Worm (Caenorhabditis elegans) whole organism, young adult: ENCODE data around the gene cua-1.

Experiments
- B0019.2 ChIP-seq: fragments of 200-800 bp; sonication (Bioruptor generic); conservative IDR thresholded peaks from 2 replicates; pipeline ENCODE4 v1.3.6; 2022; ENCODE audit warnings: missing genetic modification reagents, missing genetic modification characterization, missing compliant biosample characterization
- B0035.1 ChIP-seq: sonication (generic microtip); optimal IDR thresholded peaks from 2 replicates; lab custom pipeline; 2016; ENCODE audit warnings: missing genetic modification characterization, mild to moderate bottlenecking, missing compliant biosample characterization, missing genotype, missing genetic modification reagents
- B0261.1 ChIP-seq: sonication (generic microtip); optimal IDR thresholded peaks from 2 replicates; lab custom pipeline; 2016; ENCODE audit warnings: mild to moderate bottlenecking, missing genetic modification characterization, moderate library complexity, missing compliant biosample characterization
- D2030.7 ChIP-seq: fragments of 200-800 bp; sonication (Bioruptor generic); IDR thresholded peaks from 2 replicates; pipeline ENCODE4 v1.3.6; 2022; ENCODE audit warnings: missing genetic modification reagents, missing genetic modification characterization, missing compliant biosample characterization
- F33H1.4 ChIP-seq: fragments of 200-800 bp; sonication (Bioruptor generic); IDR thresholded peaks from 2 replicates; pipeline ENCODE4 v1.3.6; 2022; ENCODE audit warnings: missing genetic modification reagents, missing genetic modification characterization, missing compliant biosample characterization
- F39B2.1 ChIP-seq: fragments of 200-800 bp; sonication (Bioruptor generic); IDR thresholded peaks from 2 replicates; pipeline ENCODE4 v1.3.6; 2022; ENCODE audit warnings: missing genetic modification reagents, missing genetic modification characterization, missing compliant biosample characterization
- K11D2.4 ChIP-seq: fragments of 200-800 bp; sonication (Bioruptor generic); IDR thresholded peaks from 2 replicates; pipeline ENCODE4 v1.3.6; 2022; ENCODE audit warnings: missing genetic modification reagents, missing genetic modification characterization, missing compliant biosample characterization
- Y53F4B.3 ChIP-seq: fragments of 200-800 bp; sonication (Bioruptor generic); IDR thresholded peaks from 2 replicates; pipeline ENCODE4 v1.3.6; 2022; ENCODE audit warnings: missing genetic modification reagents, missing genetic modification characterization, missing compliant biosample characterization
- Y53G8AR.9 ChIP-seq: fragments of 200-800 bp; sonication (Bioruptor generic); conservative IDR thresholded peaks from 2 replicates; pipeline ENCODE4 v1.3.6; 2022; ENCODE audit warnings: missing genetic modification reagents, missing genetic modification characterization, missing compliant biosample characterization
- Y67H2A.10 ChIP-seq: fragments of 200-800 bp; sonication (Bioruptor generic); conservative IDR thresholded peaks from 2 replicates; pipeline ENCODE4 v1.3.6; 2022; ENCODE audit warnings: missing genetic modification reagents, missing genetic modification characterization, missing compliant biosample characterization
- Y95B8A.8 ChIP-seq: fragments of 200-800 bp; sonication (Bioruptor generic); IDR thresholded peaks from 2 replicates; pipeline ENCODE4 v1.3.6; 2022; ENCODE audit warnings: missing genetic modification reagents, missing genetic modification characterization, missing compliant biosample characterization
- aptf-3 ChIP-seq: fragments of 200-800 bp; sonication (Bioruptor generic); IDR thresholded peaks from 2 replicates; pipeline ENCODE4 v1.3.6; 2022; ENCODE audit warnings: missing genetic modification characterization, missing compliant biosample characterization
- atf-7 ChIP-seq: sonication (generic microtip); optimal IDR thresholded peaks from 2 replicates; lab custom pipeline; 2017; ENCODE audit warnings: mild to moderate bottlenecking, missing genetic modification characterization, missing compliant biosample characterization
- attf-6 ChIP-seq: fragments of 200-800 bp; sonication (Bioruptor generic); IDR thresholded peaks from 2 replicates; pipeline ENCODE4 v1.3.6; 2022; ENCODE audit warnings: missing genetic modification reagents, missing genetic modification characterization, missing compliant biosample characterization
- bed-1 ChIP-seq: fragments of 200-800 bp; sonication (Bioruptor generic); IDR thresholded peaks from 2 replicates; pipeline ENCODE4 v1.3.6; 2022; ENCODE audit warnings: missing genetic modification reagents, missing genetic modification characterization, missing compliant biosample characterization
- cebp-1 ChIP-seq, 2 experiments: fragments of 200-800 bp in 1 of 2; sonication (Bioruptor generic) in 1 of 2; sonication (generic microtip) in 1 of 2; IDR thresholded peaks in 1 of 2; optimal IDR thresholded peaks in 1 of 2; 2 replicates each; pipeline versions ENCODE4 v1.3.6 to Lab custom; 2017 to 2022; ENCODE audit warnings: missing compliant biosample characterization in 2 of 2, missing genetic modification characterization in 2 of 2, mild to moderate bottlenecking in 1 of 2, missing genetic modification reagents in 1 of 2, moderate library complexity in 1 of 2
- cebp-2 ChIP-seq: fragments of 200-800 bp; sonication (Bioruptor generic); IDR thresholded peaks from 2 replicates; pipeline ENCODE4 v1.3.6; 2022; ENCODE audit warnings: missing genetic modification characterization, missing compliant biosample characterization
- ceh-100 ChIP-seq: fragments of 200-800 bp; sonication (Bioruptor generic); IDR thresholded peaks from 2 replicates; pipeline ENCODE4 v1.3.6; 2022; ENCODE audit warnings: missing genetic modification reagents, missing genetic modification characterization, missing compliant biosample characterization
- egrh-3 ChIP-seq: fragments of 200-800 bp; sonication (Bioruptor generic); IDR thresholded peaks from 2 replicates; pipeline ENCODE4 v1.3.6; 2022; ENCODE audit warnings: missing genetic modification reagents, missing genetic modification characterization, missing compliant biosample characterization
- ekl-4 ChIP-seq: fragments of 200-800 bp; sonication (Bioruptor generic); IDR thresholded peaks from 2 replicates; pipeline ENCODE4 v1.3.6; 2022; ENCODE audit warnings: missing genetic modification reagents, missing genetic modification characterization, missing compliant biosample characterization
- hmg-1.2 ChIP-seq: fragments of 200-800 bp; sonication (Bioruptor generic); IDR thresholded peaks from 2 replicates; pipeline ENCODE4 v1.3.6; 2022; ENCODE audit warnings: missing genetic modification reagents, missing genetic modification characterization, missing compliant biosample characterization
- hsf-1 ChIP-seq: fragments of 200-800 bp; sonication (Bioruptor generic); IDR thresholded peaks from 2 replicates; pipeline ENCODE4 v1.3.6; 2022; ENCODE audit warnings: missing genetic modification reagents, missing genetic modification characterization, missing compliant biosample characterization
- let-526 ChIP-seq: fragments of 200-800 bp; sonication (Bioruptor generic); IDR thresholded peaks from 2 replicates; pipeline ENCODE4 v1.3.6; 2022; ENCODE audit warnings: missing genetic modification reagents, missing genetic modification characterization, missing compliant biosample characterization
- let-607 ChIP-seq, 2 experiments: fragments of 200-800 bp in 1 of 2; sonication (Bioruptor generic) in 1 of 2; sonication (generic microtip) in 1 of 2; optimal IDR thresholded peaks; 2 replicates each; lab custom pipeline; 2016 to 2018; ENCODE audit warnings: mild to moderate bottlenecking in 2 of 2, missing compliant biosample characterization in 2 of 2, missing genetic modification characterization in 2 of 2, moderate library complexity in 2 of 2, missing genotype in 1 of 2
- lin-54 ChIP-seq: fragments of 200-800 bp; sonication (Bioruptor generic); optimal IDR thresholded peaks from 2 replicates; lab custom pipeline; 2018; ENCODE audit warnings: mild to moderate bottlenecking, missing genetic modification characterization, missing compliant biosample characterization
- madf-3 ChIP-seq: fragments of 200-800 bp; sonication (Bioruptor generic); IDR thresholded peaks from 2 replicates; pipeline ENCODE4 v1.3.6; 2022; ENCODE audit warnings: missing genetic modification reagents, missing genetic modification characterization, missing compliant biosample characterization
- madf-6 ChIP-seq: fragments of 200-800 bp; sonication (Bioruptor generic); IDR thresholded peaks from 2 replicates; pipeline ENCODE4 v1.3.6; 2022; ENCODE audit warnings: missing genetic modification reagents, missing genetic modification characterization, missing compliant biosample characterization
- mcd-1 ChIP-seq: fragments of 200-800 bp; sonication (Bioruptor generic); IDR thresholded peaks from 2 replicates; pipeline ENCODE4 v1.3.6; 2022; ENCODE audit warnings: missing genetic modification reagents, missing genetic modification characterization, missing compliant biosample characterization
- nfyb-1 ChIP-seq: fragments of 200-800 bp; sonication (Bioruptor generic); IDR thresholded peaks from 2 replicates; pipeline ENCODE4 v1.3.6; 2022; ENCODE audit warnings: missing genetic modification reagents, missing genetic modification characterization, missing compliant biosample characterization
- nhr-80 ChIP-seq: sonication (generic microtip); optimal IDR thresholded peaks from 2 replicates; lab custom pipeline; 2016; ENCODE audit warnings: missing genetic modification characterization, missing compliant biosample characterization
- nhr-90 ChIP-seq: sonication (generic microtip); optimal IDR thresholded peaks from 2 replicates; lab custom pipeline; 2016; ENCODE audit warnings: missing genotype, mild to moderate bottlenecking, missing genetic modification characterization, missing compliant biosample characterization
- rcor-1 ChIP-seq: fragments of 200-800 bp; sonication (Bioruptor generic); IDR thresholded peaks from 2 replicates; pipeline ENCODE4 v1.3.6; 2022; ENCODE audit warnings: missing genetic modification reagents, missing genetic modification characterization, missing compliant biosample characterization
- snpc-1.1 ChIP-seq: sonication (generic microtip); optimal IDR thresholded peaks from 2 replicates; lab custom pipeline; 2017; ENCODE audit warnings: missing genetic modification characterization, mild to moderate bottlenecking, missing compliant biosample characterization, antibody characterized with exemption, moderate library complexity, missing genotype, missing genetic modification reagents; ENCODE audit not compliant: insufficient read depth

cua-1 gene

ce11 chrIII:13461535-13461934 lies 6.4 kb upstream of the cua-1 start:
- 0 out of 2 replicates have a peak, but pooled peaks have one; percentile 19 for TF ChIP-seq madf-3 (GFP tag; lab: Robert Waterston, UW)
- no peak for TF ChIP-seq nhr-90 (tag; lab: Kevin White, UChicago)

- TF ChIP-seq K11D2.4, result no peak
- TF ChIP-seq cebp-2 (GFP tag; lab: Robert Waterston, UW), result no peak
- TF ChIP-seq, all 124 proteins: peak for 0
Observed at ce11 chrIII:13458978-13459596, 4.0 kb upstream of the cua-1 start, which contains the start of gene tag-164. tag-164 (plus strand) TSS chrIII:13459546.

ce11 chrIII:13457305-13457704 lies 2.2 kb upstream of the cua-1 start:
- TF ChIP-seq let-607 (tag; optimal IDR thresholded peaks at IDR 0.05; lab: Kevin White, UChicago) (no peak), B0035.1 (tag; lab: Kevin White, UChicago) (no peak), lin-54 (GFP tag; lab: Kevin White, UChicago) (peak; percentile 25), Y53G8AR.9 (GFP tag; lab: Robert Waterston, UW) (0 out of 2 replicates have a peak, but pooled peaks have one; percentile 26)
- TF ChIP-seq, all 124 proteins: peak for 2

- no peak for TF ChIP-seq snpc-1.1 (tag; lab: Kevin White, UChicago)
- TF ChIP-seq cebp-1 (GFP tag; IDR thresholded peaks at IDR 0.05; lab: Robert Waterston, UW), result 0 out of 2 replicates have a peak, but pooled peaks have one; percentile 11
- peak; percentile 89 for TF ChIP-seq cebp-1 (tag; optimal IDR thresholded peaks at IDR 0.05; lab: Kevin White, UChicago)
- TF ChIP-seq atf-7, result peak; percentile 13
- TF ChIP-seq, all 124 proteins: peak for 2
Observed at ce11 chrIII:13455816-13456215, 709 bp upstream of the cua-1 start.

ce11 chrIII:13452824-13453223 lies 2.3 kb downstream of the cua-1 start:
- TF ChIP-seq nhr-80 (peak; percentile 47), B0261.1 (no peak)

- 0 out of 2 replicates have a peak, but pooled peaks have one; percentile 32 for TF ChIP-seq aptf-3 (GFP tag; lab: Robert Waterston, UW)
- TF ChIP-seq nfyb-1 (GFP tag; lab: Robert Waterston, UW), result 0 out of 2 replicates have a peak, but pooled peaks have one; percentile 55
- peak; percentile 85 for TF ChIP-seq egrh-3 (GFP tag; lab: Robert Waterston, UW)
- peak; percentile 80 for TF ChIP-seq F33H1.4 (GFP tag; lab: Robert Waterston, UW)
- TF ChIP-seq madf-3 (GFP tag; lab: Robert Waterston, UW), result 0 out of 2 replicates have a peak, but pooled peaks have one; percentile 67
- TF ChIP-seq ceh-100 (GFP tag; lab: Robert Waterston, UW), result peak; percentile 40; the same call in 1 of the 2 replicates
- peak; percentile 33 for TF ChIP-seq madf-6
- peak; percentile 41 for TF ChIP-seq mcd-1
- peak; percentile 51; the same call in 1 of the 2 replicates for TF ChIP-seq D2030.7 (GFP tag; lab: Robert Waterston, UW)
Observed at ce11 chrIII:13448235-13448634, 6.9 kb downstream of the cua-1 start.

ce11 chrIII:13447439-13447838 lies 7.7 kb downstream of the cua-1 start:
- TF ChIP-seq hsf-1 (GFP tag; lab: Robert Waterston, UW) (peak; percentile 99), bed-1 (0 out of 2 replicates have a peak, but pooled peaks have one; percentile 45), F33H1.4 (GFP tag; lab: Robert Waterston, UW) (peak; percentile 40; the same call in 1 of the 2 replicates), rcor-1 (GFP tag; lab: Robert Waterston, UW) (peak; percentile 92), Y95B8A.8 (GFP tag; lab: Robert Waterston, UW) (peak; percentile 47; the same call in 1 of the 2 replicates), let-526 (GFP tag; lab: Robert Waterston, UW) (peak; percentile 29; the same call in 1 of the 2 replicates), attf-6 (GFP tag; lab: Robert Waterston, UW) (peak; percentile 81), madf-3 (GFP tag; lab: Robert Waterston, UW) (0 out of 2 replicates have a peak, but pooled peaks have one; percentile 7), cebp-2 (GFP tag; lab: Robert Waterston, UW) (peak; percentile 18; the same call in 1 of the 2 replicates), B0019.2 (GFP tag; lab: Robert Waterston, UW) (peak; percentile 66; the same call in 1 of the 2 replicates), mcd-1 (peak; percentile 32; the same call in 1 of the 2 replicates), Y67H2A.10 (GFP tag; lab: Robert Waterston, UW) (peak; percentile 65; the same call in 1 of the 2 replicates), F39B2.1 (GFP tag; lab: Robert Waterston, UW) (peak; percentile 86), hmg-1.2 (0 out of 2 replicates have a peak, but pooled peaks have one; percentile 12), ekl-4 (GFP tag; lab: Robert Waterston, UW) (peak; percentile 87), nfyb-1 (GFP tag; lab: Robert Waterston, UW) (peak; percentile 87), D2030.7 (GFP tag; lab: Robert Waterston, UW) (peak; percentile 58), egrh-3 (GFP tag; lab: Robert Waterston, UW) (peak; percentile 69), Y53F4B.3 (GFP tag; lab: Robert Waterston, UW) (peak; percentile 81), aptf-3 (GFP tag; lab: Robert Waterston, UW) (peak; percentile 96)
